Worm (Caenorhabditis elegans): ENCODE results near the gene F37C4.8.

F37C4.8 gene

DNA sequence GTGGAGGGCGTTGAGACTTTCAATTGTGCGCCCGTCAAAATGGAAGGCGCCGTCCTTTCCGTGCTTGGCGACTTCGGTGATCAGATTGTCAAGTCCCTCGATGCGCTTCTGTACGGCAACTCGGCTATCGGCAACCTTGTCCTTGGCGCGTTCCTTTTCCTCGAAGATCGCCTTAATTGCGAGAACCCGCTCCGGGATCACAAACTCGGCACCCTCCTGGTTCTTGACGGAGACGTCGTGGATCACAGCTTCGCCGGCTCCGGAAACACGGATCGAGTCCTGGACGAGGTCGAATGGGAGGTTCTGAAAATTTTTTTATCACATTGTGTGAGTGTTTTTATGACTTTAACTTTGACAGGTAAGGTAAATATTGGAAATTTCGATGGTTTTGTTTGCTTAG, 7.8 kb downstream of the F37C4.8 start:
- no peak for TF ChIP-seq mdl-1 (tag; optimal IDR thresholded peaks at IDR 0.05)
- no peak for TF ChIP-seq alr-1 (tag; optimal IDR thresholded peaks at IDR 0.05; ENCODE audit: borderline replicate concordance)
- no peak for TF ChIP-seq mef-2 (tag; optimal IDR thresholded peaks at IDR 0.05)
- TF ChIP-seq sptf-1 (tag; optimal IDR thresholded peaks at IDR 0.05): no peak
- TF ChIP-seq hlh-4 (tag; optimal IDR thresholded peaks at IDR 0.05): no peak
- no peak for TF ChIP-seq irx-1 (tag; optimal IDR thresholded peaks at IDR 0.05)
- no peak for TF ChIP-seq xbp-1 (tag; optimal IDR thresholded peaks at IDR 0.05)

DNA sequence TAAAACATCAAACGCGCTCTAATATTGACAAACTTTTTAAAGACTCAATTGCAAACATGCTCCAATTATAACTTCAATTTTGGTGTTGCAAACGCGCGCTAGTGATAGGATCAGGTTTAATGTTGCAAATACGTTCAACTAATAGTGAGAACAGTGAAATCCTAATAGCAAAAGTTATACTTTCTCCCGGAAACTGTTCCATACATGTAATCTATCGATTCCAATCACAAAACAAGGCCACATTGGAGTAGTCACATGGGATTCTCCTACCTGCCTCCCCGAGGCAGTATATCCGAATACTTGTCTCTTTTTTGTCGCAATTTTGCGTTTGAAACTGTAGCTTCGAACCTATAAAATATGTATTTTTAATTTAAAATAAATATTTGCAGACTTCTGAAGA, 11.1 kb downstream of the F37C4.8 start:
- TF ChIP-seq pag-3 (tag; optimal IDR thresholded peaks at IDR 0.05; ENCODE audit: borderline replicate concordance, insufficient read depth): no peak
- peak; percentile 46 for TF ChIP-seq nhr-85 (tag)
- no peak for TF ChIP-seq sup-37 (GFP tag; optimal IDR thresholded peaks at IDR 0.05)
- TF ChIP-seq unc-130 (tag; optimal IDR thresholded peaks at IDR 0.05): no peak
- TF ChIP-seq irx-1 (tag; optimal IDR thresholded peaks at IDR 0.05): no peak
- no peak for TF ChIP-seq nhr-237 (tag; optimal IDR thresholded peaks at IDR 0.05)
- TF ChIP-seq sox-4 (tag; optimal IDR thresholded peaks at IDR 0.05): no peak
- no peak for TF ChIP-seq xbp-1 (tag; optimal IDR thresholded peaks at IDR 0.05)
- TF ChIP-seq blmp-1 (tag; optimal IDR thresholded peaks at IDR 0.05): peak; percentile 93
- no peak for TF ChIP-seq ztf-4 (tag; optimal IDR thresholded peaks at IDR 0.05)

DNA sequence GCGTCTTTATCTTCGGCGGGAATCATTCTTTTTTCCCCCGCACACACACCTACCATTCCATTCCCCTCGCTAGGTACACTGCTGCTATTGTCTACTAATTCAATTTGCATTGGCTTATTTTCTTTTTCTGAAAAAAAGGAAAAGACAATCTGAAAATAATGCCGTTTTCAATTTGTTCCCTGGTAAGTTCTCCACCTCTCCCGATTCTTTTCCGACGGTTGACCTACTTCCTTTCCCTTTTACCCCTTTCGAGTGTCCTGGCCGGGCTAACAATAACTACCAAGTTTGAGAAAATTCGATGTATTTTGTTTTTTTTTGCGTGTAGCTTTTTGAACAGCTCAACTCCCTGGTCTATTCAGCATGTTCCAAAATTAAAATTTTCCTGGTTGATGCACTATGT, 13.8 kb downstream of the F37C4.8 start, which contains the start of gene F37C4.4:
TSS of gene F37C4.4 (plus strand) at position 58 of the 400 bp plus-strand sequence.
- TF ChIP-seq mdl-1 (tag; optimal IDR thresholded peaks at IDR 0.05) (no peak), ama-1 (optimal IDR thresholded peaks at IDR 0.05) (no peak), hlh-17 (GFP tag; optimal IDR thresholded peaks at IDR 0.05; ENCODE audit: borderline replicate concordance) (no peak), blmp-1 (tag; optimal IDR thresholded peaks at IDR 0.05) (peak; percentile 82), pqm-1 (tag; optimal IDR thresholded peaks at IDR 0.05) (no peak), elt-3 (tag; optimal IDR thresholded peaks at IDR 0.05) (no peak), efl-1 (optimal IDR thresholded peaks at IDR 0.05) (no peak), efl-1 (GFP tag; optimal IDR thresholded peaks at IDR 0.05 in 1 of 2) (peak in 1 of 2 experiments; percentile 83), efl-3 (GFP tag; optimal IDR thresholded peaks at IDR 0.05) (no peak), nhr-77 (tag; optimal IDR thresholded peaks at IDR 0.05) (no peak), tlp-1 (tag; optimal IDR thresholded peaks at IDR 0.05) (no peak), lsy-2 (tag; optimal IDR thresholded peaks at IDR 0.05) (no peak), ets-5 (GFP tag; IDR thresholded peaks at IDR 0.05) (no peak), sox-4 (tag; optimal IDR thresholded peaks at IDR 0.05) (no peak), unc-130 (tag; optimal IDR thresholded peaks at IDR 0.05) (no peak), swsn-7 (tag; optimal IDR thresholded peaks at IDR 0.05) (no peak)

DNA sequence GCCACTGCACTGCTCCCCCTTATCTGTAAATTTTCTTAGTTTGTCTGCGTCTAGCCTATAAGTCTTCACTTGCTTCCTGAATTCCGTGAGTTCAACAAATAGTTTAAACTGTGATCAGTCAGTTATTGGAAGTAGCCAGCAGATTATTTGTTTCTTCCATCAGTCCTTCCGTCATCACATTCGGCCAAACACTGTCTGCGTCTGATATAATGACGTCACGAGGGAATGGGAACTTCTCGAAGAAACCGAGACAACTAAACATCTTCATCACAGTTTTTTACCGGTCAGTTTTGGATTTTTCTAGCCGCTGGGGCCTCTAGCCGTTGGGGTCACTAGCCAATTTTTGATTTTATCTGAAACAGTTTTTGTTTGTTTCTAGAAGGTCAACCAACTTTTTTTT, 15.0 kb downstream of the F37C4.8 start:
- TF ChIP-seq nhr-85 (tag): peak; percentile 80
- peak; percentile 19 for TF ChIP-seq nhr-20 (tag; optimal IDR thresholded peaks at IDR 0.05)
- TF ChIP-seq vab-15 (tag; optimal IDR thresholded peaks at IDR 0.05): no peak
- peak in 1 of 6 experiments; percentile 55 for TF ChIP-seq elt-3 (tag; optimal IDR thresholded peaks at IDR 0.05)
- TF ChIP-seq lin-35 (GFP tag; optimal IDR thresholded peaks at IDR 0.05): peak in 1 of 2 experiments; percentile 50
- peak; percentile 30 for TF ChIP-seq snu-23 (GFP tag; optimal IDR thresholded peaks at IDR 0.05)
- TF ChIP-seq nhr-71 (tag; optimal IDR thresholded peaks at IDR 0.05): peak; percentile 18
- TF ChIP-seq elt-2 (tag; optimal IDR thresholded peaks at IDR 0.05): peak; percentile 21
- TF ChIP-seq lin-14 (GFP tag; optimal IDR thresholded peaks at IDR 0.05): peak; percentile 16
- no peak for TF ChIP-seq efl-1 (optimal IDR thresholded peaks at IDR 0.05)
- peak in 1 of 2 experiments; percentile 68 for TF ChIP-seq efl-1 (GFP tag; optimal IDR thresholded peaks at IDR 0.05 in 1 of 2)
- TF ChIP-seq C04F5.9 (tag; optimal IDR thresholded peaks at IDR 0.05): no peak
- TF ChIP-seq blmp-1 (tag; optimal IDR thresholded peaks at IDR 0.05): peak; percentile 71
- TF ChIP-seq hpl-2 (GFP tag; optimal IDR thresholded peaks at IDR 0.05): no peak
- no peak for TF ChIP-seq nhr-237 (tag; optimal IDR thresholded peaks at IDR 0.05)
- no peak for TF ChIP-seq nhr-47 (tag; optimal IDR thresholded peaks at IDR 0.05)
- no peak for TF ChIP-seq lir-3 (tag; optimal IDR thresholded peaks at IDR 0.05; ENCODE audit: poor library complexity)
- no peak for TF ChIP-seq tbx-2 (tag; optimal IDR thresholded peaks at IDR 0.05)

Measured in whole organism, L1 larva.